Worm (Caenorhabditis elegans) whole organism, midembryonic: ENCODE measurements around the gene F13E9.16.

Experiments
- T22C8.4 ChIP-seq: fragments of 200-800 bp; sonication (Bioruptor generic); IDR thresholded peaks from 2 replicates; pipeline ENCODE4 v1.3.6; 2022; ENCODE audit warnings: missing genetic modification characterization, missing compliant biosample characterization
- cog-1 ChIP-seq: sonication (generic microtip); optimal IDR thresholded peaks from 2 replicates; lab custom pipeline; 2016; ENCODE audit warnings: missing genetic modification characterization, missing compliant biosample characterization
- flt-1 ChIP-seq: fragments of 200-800 bp; sonication (Bioruptor generic); IDR thresholded peaks from 2 replicates; pipeline ENCODE4 v1.3.6; 2022; ENCODE audit warnings: missing genetic modification characterization, missing compliant biosample characterization
- klf-2 ChIP-seq: fragments of 200-800 bp; sonication (Bioruptor generic); conservative IDR thresholded peaks from 2 replicates; pipeline ENCODE4 v1.3.6; 2022; ENCODE audit warnings: missing genetic modification reagents, missing genetic modification characterization, missing compliant biosample characterization
- med-1 ChIP-seq: sonication (generic microtip); optimal IDR thresholded peaks from 2 replicates; lab custom pipeline; 2017; ENCODE audit warnings: missing genetic modification characterization, mild to moderate bottlenecking, missing compliant biosample characterization, antibody characterized with exemption, missing genetic modification reagents; ENCODE audit not compliant: insufficient read depth
- ref-1 ChIP-seq: fragments of 200-800 bp; sonication (Bioruptor generic); conservative IDR thresholded peaks from 2 replicates; pipeline ENCODE4 v1.3.6; 2022; ENCODE audit warnings: missing genetic modification reagents, missing genetic modification characterization, missing compliant biosample characterization
- tab-1 ChIP-seq: fragments of 200-800 bp; sonication (Bioruptor generic); IDR thresholded peaks from 2 replicates; pipeline ENCODE4 v1.3.6; 2022; ENCODE audit warnings: missing genetic modification characterization, missing compliant biosample characterization
- ztf-23 ChIP-seq: fragments of 200-800 bp; sonication (Bioruptor generic); IDR thresholded peaks from 2 replicates; pipeline ENCODE4 v1.3.6; 2022; ENCODE audit warnings: missing genetic modification reagents, missing genetic modification characterization, missing compliant biosample characterization
- ztf-29 ChIP-seq: fragments of 200-800 bp; sonication (Bioruptor generic); IDR thresholded peaks from 2 replicates; pipeline ENCODE4 v1.3.6; 2022; ENCODE audit warnings: missing genetic modification reagents, missing genetic modification characterization, missing compliant biosample characterization

Gene F13E9.16

DNA sequence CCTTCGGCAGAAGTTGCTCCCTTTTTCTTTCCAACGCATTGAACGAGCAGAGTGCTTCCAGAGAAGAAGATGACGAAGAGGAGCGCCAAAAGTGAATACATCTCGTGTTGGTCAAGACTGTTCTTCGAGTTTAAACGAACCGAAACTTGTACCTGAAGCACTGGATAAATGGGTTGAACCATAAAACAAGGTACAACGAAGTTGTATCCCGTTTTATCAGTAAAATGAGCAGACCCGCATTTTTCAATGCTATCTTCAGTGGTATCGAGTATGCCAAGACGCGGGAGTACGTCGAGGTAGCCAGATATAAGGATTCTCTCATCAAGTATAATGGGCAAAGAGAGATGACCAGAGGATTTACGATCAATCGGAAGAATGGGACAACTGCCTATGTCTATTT lies at the start of gene F13E9.16:
TSS of gene F13E9.16 (minus strand) at position 101 of the 400 bp plus-strand sequence.
- no peak for TF ChIP-seq cog-1 (tag; lab: Kevin White, UChicago)

DNA sequence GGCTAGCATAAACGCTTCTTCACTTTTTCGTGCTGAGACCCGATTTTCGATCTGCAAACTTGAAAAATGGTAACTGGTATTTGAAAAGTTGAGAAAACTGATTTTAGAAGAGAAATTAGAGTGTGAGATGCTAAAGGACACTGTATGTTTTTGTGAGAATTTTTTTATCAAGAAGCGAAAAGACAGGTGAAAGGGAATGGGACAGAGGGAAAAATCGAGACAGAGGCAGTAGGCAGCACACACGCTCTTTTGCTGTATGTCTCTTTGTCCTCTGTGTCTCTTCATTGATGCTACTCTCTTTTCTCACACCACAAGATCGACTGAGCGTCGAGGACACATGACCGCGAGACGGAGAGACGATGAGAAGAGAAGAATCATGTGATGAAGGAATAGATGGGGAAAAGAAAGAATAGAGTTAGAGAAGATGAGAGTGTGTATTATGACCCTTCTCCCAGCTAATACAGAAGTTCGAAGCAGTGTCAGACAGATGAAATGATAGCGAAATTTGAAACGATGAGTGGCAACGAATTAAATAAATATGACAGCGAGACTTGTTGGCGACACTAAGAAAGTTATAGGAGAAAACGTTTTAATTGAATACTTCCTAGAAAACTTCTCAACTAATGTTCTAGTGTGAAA lies 48.8 kb upstream of the F13E9.16 start, which contains the start of gene lgg-2:
TSS of gene lgg-2 (minus strand) at position 51 of the 639 bp plus-strand sequence.
- no peak for TF ChIP-seq med-1 (GFP tag; lab: Kevin White, UChicago)
- peak; percentile 65 for TF ChIP-seq cog-1 (tag; lab: Kevin White, UChicago)
- TF ChIP-seq ref-1 (GFP tag; lab: Robert Waterston, UW) = no peak

DNA sequence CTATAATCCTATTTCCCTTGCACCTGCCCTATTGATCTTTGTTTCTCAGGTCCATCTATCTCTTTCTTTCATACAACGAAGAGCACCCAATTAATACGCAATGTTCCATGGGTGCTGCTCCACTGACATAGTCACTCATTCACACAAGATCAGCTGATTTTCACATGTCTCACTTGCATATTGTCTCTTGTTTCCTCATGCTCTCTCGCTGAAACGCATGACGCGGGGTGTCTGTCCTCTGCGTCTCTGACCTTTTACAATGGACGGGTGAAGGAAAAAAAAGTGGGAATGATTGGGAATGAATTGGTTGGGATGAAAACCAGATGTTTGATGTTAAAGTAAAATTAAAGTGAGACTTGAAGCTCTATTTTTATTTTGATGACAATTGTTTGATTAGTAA lies 48.2 kb upstream of the F13E9.16 start:
- TF ChIP-seq ztf-23 (GFP tag; lab: Robert Waterston, UW) = 0 out of 2 replicates have a peak, but pooled peaks have one; percentile 19
- 0 out of 2 replicates have a peak, but pooled peaks have one; percentile 34 for TF ChIP-seq flt-1 (GFP tag; lab: Robert Waterston, UW)
- peak; percentile 70 for TF ChIP-seq cog-1 (tag; lab: Kevin White, UChicago)
- TF ChIP-seq T22C8.4 (GFP tag; lab: Robert Waterston, UW) = no peak

DNA sequence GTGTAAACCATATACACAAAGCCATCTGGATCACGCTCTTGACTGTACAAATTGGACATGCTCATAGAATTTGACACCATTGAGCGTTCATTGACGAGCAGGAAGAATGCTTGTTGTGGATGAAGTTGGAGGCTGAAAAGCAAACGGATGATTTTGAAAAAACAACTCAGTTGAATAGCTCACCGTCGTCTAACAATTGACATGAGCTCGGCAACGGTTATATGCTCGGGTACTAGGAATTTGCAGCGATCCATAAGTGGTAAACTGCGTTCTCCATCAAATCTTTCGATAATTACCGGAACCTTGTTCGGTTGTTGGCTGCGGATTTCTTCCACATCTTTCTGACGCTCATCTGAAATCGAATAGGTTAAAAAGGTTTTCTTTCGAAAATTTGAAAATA lies 47.6 kb upstream of the F13E9.16 start:
- TF ChIP-seq ztf-23 (GFP tag; lab: Robert Waterston, UW) (no peak), flt-1 (GFP tag; lab: Robert Waterston, UW) (no peak), med-1 (GFP tag; lab: Kevin White, UChicago) (no peak), ref-1 (GFP tag; lab: Robert Waterston, UW) (no peak), tab-1 (no peak), klf-2 (no peak), ztf-29 (GFP tag; lab: Robert Waterston, UW) (no peak), T22C8.4 (GFP tag; lab: Robert Waterston, UW) (no peak), cog-1 (tag; lab: Kevin White, UChicago) (no peak)

DNA sequence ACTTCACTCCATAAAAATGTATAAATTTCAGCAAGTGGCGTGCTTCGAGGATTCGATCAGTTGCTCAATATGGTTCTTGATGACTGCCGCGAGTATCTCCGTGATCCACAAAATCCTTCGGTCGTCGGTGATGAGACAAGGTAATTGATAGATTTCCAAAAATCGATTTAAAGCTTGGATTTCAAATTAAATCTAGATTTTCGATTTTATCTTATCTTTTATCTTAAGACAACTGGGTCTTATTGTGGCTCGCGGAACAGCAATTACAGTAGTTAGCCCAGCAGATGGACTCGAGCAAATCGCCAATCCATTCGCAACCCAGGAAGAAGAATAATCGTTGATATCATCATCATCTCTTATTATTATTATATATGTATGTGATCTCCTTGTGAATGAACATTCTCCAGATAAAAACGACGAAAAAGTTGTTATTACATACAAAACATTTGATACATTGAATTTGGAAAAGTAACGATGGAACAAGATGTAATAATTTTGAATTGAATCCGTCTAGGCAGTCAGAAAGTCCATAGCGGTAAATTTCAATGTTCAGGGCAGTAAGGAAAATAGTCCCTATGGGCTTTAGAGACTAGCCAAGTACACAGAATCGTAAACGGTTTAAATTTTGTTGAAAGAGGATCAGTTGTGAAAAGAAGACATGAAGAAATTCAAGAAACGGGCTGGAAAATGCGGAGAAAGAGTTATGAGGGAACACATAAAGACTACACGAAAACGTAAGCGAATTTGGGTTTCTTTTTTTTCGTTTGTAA lies 46.8 kb upstream of the F13E9.16 start:
- TF ChIP-seq flt-1 (GFP tag; lab: Robert Waterston, UW) (0 out of 2 replicates have a peak, but pooled peaks have one; percentile 17), ztf-23 (GFP tag; lab: Robert Waterston, UW) (no peak)

DNA sequence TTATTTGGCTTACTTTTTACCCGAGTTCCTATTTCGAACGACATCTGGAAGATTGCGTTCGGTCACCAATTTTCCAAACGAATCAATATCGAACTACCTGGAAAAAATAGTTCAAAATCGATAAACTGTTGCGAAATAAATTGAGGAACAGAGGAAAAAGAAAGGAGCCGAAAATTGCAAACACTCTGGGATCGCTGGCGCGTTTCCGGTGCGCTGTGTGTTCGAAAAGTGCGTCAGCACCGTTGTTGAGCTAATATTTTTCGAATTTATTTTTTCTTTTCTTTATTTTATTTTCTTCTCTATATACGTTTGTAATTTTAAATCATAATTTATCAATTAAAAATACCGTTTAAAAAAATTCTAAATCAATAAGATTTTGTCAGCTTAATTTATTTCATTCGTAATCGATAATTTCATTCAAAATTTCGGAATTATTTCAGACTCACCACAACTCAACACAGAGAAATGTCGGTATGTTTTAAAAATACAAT lies 45.9 kb upstream of the F13E9.16 start, which contains the start of the genes dnc-1 and lsm-7:
TSS of gene dnc-1 (minus strand) at position 142 of the 491 bp plus-strand sequence.
TSS of gene lsm-7 (plus strand) at position 441 of the 491 bp plus-strand sequence.
- no peak for TF ChIP-seq tab-1
- no peak for TF ChIP-seq ztf-29 (GFP tag; lab: Robert Waterston, UW)
- no peak for TF ChIP-seq T22C8.4 (GFP tag; lab: Robert Waterston, UW)
- TF ChIP-seq flt-1 (GFP tag; lab: Robert Waterston, UW) = 0 out of 2 replicates have a peak, but pooled peaks have one; percentile 37
- peak; percentile 35 for TF ChIP-seq cog-1 (tag; lab: Kevin White, UChicago)

DNA sequence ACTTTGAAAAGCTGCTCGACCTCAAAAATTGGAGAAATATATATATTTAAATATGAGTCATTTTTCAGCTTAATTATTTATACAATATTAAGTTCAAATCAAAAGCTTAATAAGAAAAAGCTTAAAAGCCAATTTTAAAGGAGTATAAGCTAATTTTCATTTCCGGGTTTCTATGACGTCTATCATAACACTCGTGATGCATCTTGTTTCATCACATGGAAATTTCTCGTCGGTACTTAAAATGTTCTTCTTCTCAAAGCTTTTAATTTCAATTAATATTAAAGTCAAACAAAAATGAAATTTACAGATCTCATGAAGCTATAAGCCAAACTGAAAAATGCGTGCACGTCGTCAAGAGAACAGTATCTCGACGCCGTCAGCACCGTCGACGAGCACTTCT lies 32.6 kb upstream of the F13E9.16 start, which contains the start of gene rbr-2:
TSS of gene rbr-2 (plus strand) at position 301 of the 400 bp plus-strand sequence.
- TF ChIP-seq flt-1 (GFP tag; lab: Robert Waterston, UW) (no peak), ztf-29 (GFP tag; lab: Robert Waterston, UW) (no peak), klf-2 (no peak), med-1 (GFP tag; lab: Kevin White, UChicago) (no peak), tab-1 (no peak), ztf-23 (GFP tag; lab: Robert Waterston, UW) (no peak), T22C8.4 (GFP tag; lab: Robert Waterston, UW) (no peak), cog-1 (tag; lab: Kevin White, UChicago) (no peak), ref-1 (GFP tag; lab: Robert Waterston, UW) (no peak)

DNA sequence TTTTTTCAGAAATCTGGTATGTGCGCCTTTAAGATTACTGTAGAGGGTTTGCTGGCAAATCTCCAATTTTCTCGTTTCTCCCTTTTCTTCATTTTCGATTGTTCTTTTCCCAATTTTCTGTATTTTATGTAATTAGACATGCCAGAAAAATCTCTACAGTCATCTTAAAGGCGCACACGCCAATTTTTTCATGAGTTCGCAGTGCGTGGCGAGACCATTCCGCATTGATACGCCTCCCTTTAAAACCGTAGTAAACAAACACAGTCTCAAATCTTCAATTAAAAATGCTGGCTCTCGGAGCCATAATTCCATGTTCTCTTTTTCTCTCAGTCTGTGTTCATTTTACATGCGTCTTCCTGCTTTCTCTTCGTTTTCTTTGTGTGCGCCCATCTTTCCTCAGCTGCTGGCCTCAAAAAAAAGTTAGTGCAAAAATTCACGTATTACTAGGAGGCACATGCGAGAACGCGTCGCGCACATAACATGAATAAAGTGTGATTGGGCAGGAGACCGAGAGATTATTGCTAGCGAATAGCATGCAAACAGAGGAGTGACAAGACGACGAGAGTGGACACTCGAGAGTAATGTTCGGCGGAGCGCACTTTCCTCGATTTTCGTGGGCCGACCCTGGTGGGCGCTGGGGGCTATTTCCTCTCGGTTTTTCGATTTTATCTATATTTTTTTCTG lies 31.8 kb upstream of the F13E9.16 start:
- TF ChIP-seq med-1 (GFP tag; lab: Kevin White, UChicago) = no peak
- no peak for TF ChIP-seq ref-1 (GFP tag; lab: Robert Waterston, UW)
- TF ChIP-seq T22C8.4 (GFP tag; lab: Robert Waterston, UW) = no peak
- no peak for TF ChIP-seq tab-1
- no peak for TF ChIP-seq ztf-29 (GFP tag; lab: Robert Waterston, UW)
- TF ChIP-seq cog-1 (tag; lab: Kevin White, UChicago) = peak; percentile 39
- TF ChIP-seq ztf-23 (GFP tag; lab: Robert Waterston, UW) = no peak
- TF ChIP-seq flt-1 (GFP tag; lab: Robert Waterston, UW) = peak; percentile 50; the same call in 1 of the 2 replicates
- no peak for TF ChIP-seq klf-2

DNA sequence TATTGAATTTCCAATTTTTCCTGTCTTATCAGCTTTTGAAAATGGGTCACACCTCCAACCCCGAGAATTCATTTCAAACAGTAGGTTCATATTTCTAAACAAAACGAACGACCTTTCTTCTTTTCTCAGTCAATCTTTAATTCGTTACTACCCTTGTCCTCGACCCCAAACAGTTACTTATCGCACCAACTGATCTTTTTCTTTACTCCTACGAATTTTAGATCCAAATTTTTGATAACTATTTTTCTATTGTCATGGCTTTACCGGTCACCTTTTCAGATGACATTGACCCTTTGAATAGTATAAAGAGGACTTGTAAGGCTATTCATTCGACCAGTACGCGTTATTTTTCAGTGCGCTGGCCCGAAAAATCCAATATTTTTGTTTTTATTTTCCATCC lies 28.9 kb upstream of the F13E9.16 start:
- TF ChIP-seq flt-1 (GFP tag; lab: Robert Waterston, UW) (no peak), ztf-29 (GFP tag; lab: Robert Waterston, UW) (no peak), klf-2 (no peak), tab-1 (no peak), ref-1 (GFP tag; lab: Robert Waterston, UW) (no peak), ztf-23 (GFP tag; lab: Robert Waterston, UW) (no peak), med-1 (GFP tag; lab: Kevin White, UChicago) (no peak), cog-1 (tag; lab: Kevin White, UChicago) (no peak), T22C8.4 (GFP tag; lab: Robert Waterston, UW) (no peak)
